Comparison of ENCODE assay signal across 1 fruit fly cellular context in genomic region chrX:3779686-3780407, dm6.
TF ChIP-seq lines count a peak whose summit lies in the region.

No protein-coding gene starts in this region.

TF ChIP-seq in whole organism, embryonic, 481 proteins besides CTCF, POLR2A, EP300 and RAD21 (continued from another document):
- TF ChIP-seq CG13123 (GFP tag; optimal IDR thresholded peaks at IDR 0.05; lab: Kevin White, UChicago): no peak
- TF ChIP-seq Dfd (GFP tag; optimal IDR thresholded peaks at IDR 0.05; lab: Kevin White, UChicago): no peak
- TF ChIP-seq Gug (GFP tag; IDR thresholded peaks at IDR 0.05; lab: Robert Waterston, UW): no peak
- TF ChIP-seq TFAM (GFP tag; optimal IDR thresholded peaks at IDR 0.05; lab: Kevin White, UChicago): no peak
- TF ChIP-seq mld (GFP tag; IDR thresholded peaks at IDR 0.05; lab: Robert Waterston, UW; ENCODE audit: partially characterized antibody): no peak
- TF ChIP-seq CG7963 (GFP tag; IDR thresholded peaks at IDR 0.05; lab: Robert Waterston, UW; ENCODE audit: partially characterized antibody): no peak
- TF ChIP-seq klu (GFP tag; IDR thresholded peaks at IDR 0.05; lab: Robert Waterston, UW): no peak
- no peak for TF ChIP-seq Dip2 (GFP tag; IDR thresholded peaks at IDR 0.05; lab: Robert Waterston, UW)
- TF ChIP-seq CG33557 (GFP tag; optimal IDR thresholded peaks at IDR 0.05; lab: Kevin White, UChicago): no peak
- no peak for TF ChIP-seq insv (GFP tag; optimal IDR thresholded peaks at IDR 0.05; lab: Kevin White, UChicago)
- no peak for TF ChIP-seq Dp (GFP tag; optimal IDR thresholded peaks at IDR 0.05; lab: Kevin White, UChicago)
- no peak for TF ChIP-seq CG13296 (GFP tag; optimal IDR thresholded peaks at IDR 0.05; lab: Kevin White, UChicago)
